In genomic region chr3R:7336454-7336853, dm6 we compare ENCODE assay signal across 1 fruit fly cellular context.
TF ChIP-seq lines count a peak whose summit lies in the region.

No protein-coding gene starts in this region.

TF ChIP-seq in whole organism, prepupa, 60 proteins besides CTCF, POLR2A, EP300 and RAD21 (continued from another document):
- TF ChIP-seq CG6854 (GFP tag; optimal IDR thresholded peaks at IDR 0.05; lab: Kevin White, UChicago): no peak
- TF ChIP-seq Smox (GFP tag; optimal IDR thresholded peaks at IDR 0.05; lab: Kevin White, UChicago): peak; percentile 45
- TF ChIP-seq fkh (GFP tag; optimal IDR thresholded peaks at IDR 0.05; lab: Kevin White, UChicago): no peak
- TF ChIP-seq Hr4 (GFP tag; optimal IDR thresholded peaks at IDR 0.05; lab: Kevin White, UChicago): no peak
- TF ChIP-seq CG10669 (GFP tag; optimal IDR thresholded peaks at IDR 0.05; lab: Kevin White, UChicago): peak; percentile 40
- TF ChIP-seq acj6 (GFP tag; optimal IDR thresholded peaks at IDR 0.05; lab: Kevin White, UChicago): peak; percentile 56
- TF ChIP-seq CG8632 (GFP tag; optimal IDR thresholded peaks at IDR 0.05; lab: Kevin White, UChicago): peak; percentile 37
- no peak for TF ChIP-seq CG16779 (tag; optimal IDR thresholded peaks at IDR 0.05; lab: Kevin White, UChicago)
- TF ChIP-seq Ets21C (GFP tag; optimal IDR thresholded peaks at IDR 0.05; lab: Kevin White, UChicago): no peak
- TF ChIP-seq Sox14 (GFP tag; optimal IDR thresholded peaks at IDR 0.05; lab: Kevin White, UChicago): peak; percentile 35
- peak; percentile 52 for TF ChIP-seq CG10631 (GFP tag; optimal IDR thresholded peaks at IDR 0.05; lab: Kevin White, UChicago)
- 0 out of 2 replicates have a peak, but pooled peaks have one; percentile 19 for TF ChIP-seq CG15336 (GFP tag; IDR thresholded peaks at IDR 0.05; lab: Robert Waterston, UW)
- TF ChIP-seq topi (GFP tag; optimal IDR thresholded peaks at IDR 0.05; lab: Kevin White, UChicago): peak; percentile 58
- no peak for TF ChIP-seq dac (GFP tag; optimal IDR thresholded peaks at IDR 0.05; lab: Kevin White, UChicago)
- peak; percentile 45 for TF ChIP-seq CG3919 (GFP tag; optimal IDR thresholded peaks at IDR 0.05; lab: Kevin White, UChicago)
- peak; percentile 26 for TF ChIP-seq achi (GFP tag; optimal IDR thresholded peaks at IDR 0.05; lab: Kevin White, UChicago)
- peak; percentile 4 for TF ChIP-seq fd59A (GFP tag; optimal IDR thresholded peaks at IDR 0.05; lab: Kevin White, UChicago)
- no peak for TF ChIP-seq CG9139 (GFP tag; optimal IDR thresholded peaks at IDR 0.05; lab: Kevin White, UChicago)
- TF ChIP-seq CG8119 (GFP tag; IDR thresholded peaks at IDR 0.05; lab: Robert Waterston, UW): peak; percentile 35; the same call in 1 of the 3 replicates
- peak; percentile 10 for TF ChIP-seq CG31627 (GFP tag; optimal IDR thresholded peaks at IDR 0.05; lab: Kevin White, UChicago)
- TF ChIP-seq Lpt (GFP tag; optimal IDR thresholded peaks at IDR 0.05; lab: Kevin White, UChicago): peak; percentile 45
- peak; percentile 30 for TF ChIP-seq CG6792 (GFP tag; optimal IDR thresholded peaks at IDR 0.05; lab: Kevin White, UChicago)
- no peak for TF ChIP-seq CG11902 (GFP tag; optimal IDR thresholded peaks at IDR 0.05; lab: Kevin White, UChicago)
- TF ChIP-seq CG6276 (GFP tag; optimal IDR thresholded peaks at IDR 0.05; lab: Kevin White, UChicago): no peak
- TF ChIP-seq CG3032 (tag; optimal IDR thresholded peaks at IDR 0.05; lab: Kevin White, UChicago): peak; percentile 64
- peak; percentile 18 for TF ChIP-seq dsx (GFP tag; optimal IDR thresholded peaks at IDR 0.05; lab: Kevin White, UChicago; ENCODE audit: poor library complexity, severe bottlenecking)
- TF ChIP-seq Hr39 (GFP tag; optimal IDR thresholded peaks at IDR 0.05; lab: Kevin White, UChicago): no peak
- no peak for TF ChIP-seq net (GFP tag; optimal IDR thresholded peaks at IDR 0.05; lab: Kevin White, UChicago)
- TF ChIP-seq CG34406 (GFP tag; optimal IDR thresholded peaks at IDR 0.05; lab: Kevin White, UChicago): peak; percentile 62
- TF ChIP-seq pdm3 (GFP tag; optimal IDR thresholded peaks at IDR 0.05; lab: Kevin White, UChicago): peak; percentile 20
- no peak for TF ChIP-seq eg (GFP tag; IDR thresholded peaks at IDR 0.05; lab: Robert Waterston, UW)
- no peak for TF ChIP-seq Eip93F (GFP tag; optimal IDR thresholded peaks at IDR 0.05; lab: Kevin White, UChicago)
- TF ChIP-seq CG8319 (GFP tag; optimal IDR thresholded peaks at IDR 0.05; lab: Kevin White, UChicago): no peak
- peak; percentile 25 for TF ChIP-seq Eip75B (GFP tag; optimal IDR thresholded peaks at IDR 0.05; lab: Kevin White, UChicago)
